Worm (Caenorhabditis elegans) whole organism, L2 larva: ENCODE data around the gene vps-52.
A peak's percentile ranks its signal among the peaks of the same experiment; 100 is the strongest.

Experiments
- C34F6.9 ChIP-seq: fragments of 150-350 bp; optimal IDR thresholded peaks from 2 replicates; lab custom pipeline; 2014; ENCODE audit warnings: missing biosample characterization, missing genetic modification characterization
- F13H6.1 ChIP-seq: sonication (generic microtip); optimal IDR thresholded peaks from 2 replicates; lab custom pipeline; 2016; ENCODE audit warnings: missing genetic modification characterization, missing compliant biosample characterization
- R02D3.7 ChIP-seq: fragments of 150-350 bp; optimal IDR thresholded peaks from 2 replicates; lab custom pipeline; 2014; ENCODE audit warnings: missing biosample characterization, missing genetic modification characterization
- Y55F3AM.14 ChIP-seq: fragments of 200-800 bp; sonication (Bioruptor generic); optimal IDR thresholded peaks from 2 replicates; lab custom pipeline; 2018; ENCODE audit warnings: mild to moderate bottlenecking, missing genetic modification characterization, missing compliant biosample characterization
- ZK546.5 ChIP-seq: sonication (generic microtip); optimal IDR thresholded peaks from 2 replicates; lab custom pipeline; 2017; ENCODE audit warnings: missing biosample characterization, missing genetic modification characterization
- alr-1 ChIP-seq: fragments of 150-350 bp; optimal IDR thresholded peaks from 2 replicates; lab custom pipeline; 2014; ENCODE audit warnings: missing biosample characterization, missing genetic modification characterization
- aly-2 ChIP-seq: fragments of 150-350 bp; optimal IDR thresholded peaks from 2 replicates; lab custom pipeline; 2014; ENCODE audit warnings: missing biosample characterization, missing genetic modification characterization
- ama-1 ChIP-seq: fragments of 150-350 bp; optimal IDR thresholded peaks from 2 replicates; lab custom pipeline; 2018; ENCODE audit warnings: inconsistent platforms
- blmp-1 ChIP-seq: sonication (generic microtip); optimal IDR thresholded peaks from 2 replicates; lab custom pipeline; 2017; ENCODE audit warnings: missing genetic modification characterization, mild to moderate bottlenecking, missing compliant biosample characterization, antibody characterized with exemption, moderate library complexity; ENCODE audit not compliant: insufficient read depth
- ceh-16 ChIP-seq: fragments of 150-350 bp; optimal IDR thresholded peaks from 2 replicates; lab custom pipeline; 2014; ENCODE audit warnings: missing biosample characterization, missing genetic modification characterization
- ceh-82 ChIP-seq: fragments of 150-350 bp; optimal IDR thresholded peaks from 2 replicates; lab custom pipeline; 2014; ENCODE audit warnings: missing biosample characterization, missing genetic modification characterization
- crh-2 ChIP-seq: sonication (generic microtip); optimal IDR thresholded peaks from 2 replicates; lab custom pipeline; 2017; ENCODE audit warnings: missing biosample characterization, missing genetic modification characterization
- dmd-4 ChIP-seq: sonication (generic microtip); optimal IDR thresholded peaks from 2 replicates; lab custom pipeline; 2017; ENCODE audit warnings: missing biosample characterization, missing genetic modification characterization
- egl-27 ChIP-seq: sonication (generic microtip); optimal IDR thresholded peaks from 3 replicates; lab custom pipeline; 2017; ENCODE audit warnings: missing biosample characterization, missing genetic modification reagents, missing genetic modification characterization
- elt-1 ChIP-seq: fragments of 150-350 bp; optimal IDR thresholded peaks from 2 replicates; lab custom pipeline; 2014; ENCODE audit warnings: missing biosample characterization, missing genetic modification characterization
- elt-3 ChIP-seq: sonication (generic microtip); optimal IDR thresholded peaks from 2 replicates; lab custom pipeline; 2017; ENCODE audit warnings: missing biosample characterization, missing genetic modification characterization
- fos-1 ChIP-seq: fragments of 150-350 bp; optimal IDR thresholded peaks from 2 replicates; lab custom pipeline; 2014; ENCODE audit warnings: missing biosample characterization, missing genetic modification characterization
- gmeb-1 ChIP-seq: fragments of 150-350 bp; optimal IDR thresholded peaks from 2 replicates; lab custom pipeline; 2014; ENCODE audit warnings: missing biosample characterization, missing genetic modification characterization
- lin-11 ChIP-seq: fragments of 150-350 bp; sonication (generic microtip); optimal IDR thresholded peaks from 2 replicates; lab custom pipeline; 2014; ENCODE audit warnings: missing biosample characterization, missing genetic modification characterization, inconsistent platforms, mixed read lengths
- lin-13 ChIP-seq: fragments of 150-350 bp; optimal IDR thresholded peaks from 2 replicates; lab custom pipeline; 2014; ENCODE audit warnings: missing biosample characterization, missing genetic modification reagents, missing genetic modification characterization
- lin-39 ChIP-seq: fragments of 150-350 bp; optimal IDR thresholded peaks from 2 replicates; lab custom pipeline; 2014; ENCODE audit warnings: missing biosample characterization, missing genetic modification reagents, missing genetic modification characterization
- lsy-2 ChIP-seq, 2 experiments: fragments of 150-350 bp in 1 of 2; sonication (generic microtip) in 1 of 2; optimal IDR thresholded peaks; 2 replicates each; lab custom pipeline; 2014 to 2017; ENCODE audit warnings: missing biosample characterization in 2 of 2, missing genetic modification characterization in 2 of 2
- mab-5 ChIP-seq: fragments of 150-350 bp; optimal IDR thresholded peaks from 2 replicates; lab custom pipeline; 2014; ENCODE audit warnings: missing biosample characterization, missing genetic modification characterization
- mbf-1 ChIP-seq: sonication (generic microtip); optimal IDR thresholded peaks from 2 replicates; lab custom pipeline; 2017; ENCODE audit warnings: missing biosample characterization, missing genetic modification characterization
- mdl-1 ChIP-seq, 2 experiments: fragments of 150-350 bp in 1 of 2; sonication (generic microtip) in 1 of 2; optimal IDR thresholded peaks; 2 replicates each; lab custom pipeline; 2017; ENCODE audit warnings: missing biosample characterization in 2 of 2, missing genetic modification characterization in 2 of 2
- nhr-11 ChIP-seq: fragments of 150-350 bp; optimal IDR thresholded peaks from 2 replicates; lab custom pipeline; 2014; ENCODE audit warnings: missing biosample characterization, missing genetic modification characterization
- nhr-12 ChIP-seq: fragments of 150-350 bp; optimal IDR thresholded peaks from 2 replicates; lab custom pipeline; 2014; ENCODE audit warnings: missing biosample characterization, missing genetic modification characterization
- nhr-129 ChIP-seq: fragments of 150-350 bp; optimal IDR thresholded peaks from 2 replicates; lab custom pipeline; 2014; ENCODE audit warnings: missing biosample characterization, missing genetic modification characterization
- nhr-21 ChIP-seq: fragments of 150-350 bp; optimal IDR thresholded peaks from 2 replicates; lab custom pipeline; 2014; ENCODE audit warnings: missing biosample characterization, missing genetic modification characterization
- nhr-23 ChIP-seq: fragments of 150-350 bp; optimal IDR thresholded peaks from 2 replicates; lab custom pipeline; 2014; ENCODE audit warnings: missing biosample characterization, missing genetic modification reagents, missing genetic modification characterization
- nhr-237 ChIP-seq: fragments of 150-350 bp; optimal IDR thresholded peaks from 2 replicates; lab custom pipeline; 2014; ENCODE audit warnings: missing biosample characterization, missing genetic modification characterization
- nhr-25 ChIP-seq: fragments of 150-350 bp; sonication (generic microtip); optimal IDR thresholded peaks from 3 replicates; lab custom pipeline; 2014; ENCODE audit warnings: missing biosample characterization, missing genetic modification characterization
- nhr-6 ChIP-seq: fragments of 150-350 bp; optimal IDR thresholded peaks from 2 replicates; lab custom pipeline; 2014; ENCODE audit warnings: missing biosample characterization, missing genetic modification characterization
- nhr-77 ChIP-seq: fragments of 150-350 bp; optimal IDR thresholded peaks from 2 replicates; lab custom pipeline; 2014; ENCODE audit warnings: missing biosample characterization, missing genetic modification characterization
- peb-1 ChIP-seq: fragments of 150-350 bp; optimal IDR thresholded peaks from 2 replicates; lab custom pipeline; 2014; ENCODE audit warnings: missing biosample characterization, missing genetic modification characterization
- sem-4 ChIP-seq: fragments of 150-350 bp; optimal IDR thresholded peaks from 2 replicates; lab custom pipeline; 2014; ENCODE audit warnings: missing biosample characterization, missing genetic modification reagents, missing genetic modification characterization
- skn-1 ChIP-seq: sonication (generic microtip); optimal IDR thresholded peaks from 2 replicates; lab custom pipeline; 2017; ENCODE audit warnings: missing biosample characterization, missing genetic modification characterization
- sma-3 ChIP-seq: sonication (generic microtip); optimal IDR thresholded peaks from 2 replicates; lab custom pipeline; 2016; ENCODE audit warnings: missing genetic modification reagents, missing genetic modification characterization, missing compliant biosample characterization
- sma-9 ChIP-seq, 2 experiments: fragments of 150-350 bp in 1 of 2; sonication (generic microtip) in 1 of 2; optimal IDR thresholded peaks; 2 replicates each; lab custom pipeline; 2014 to 2016; ENCODE audit warnings: missing genetic modification characterization in 2 of 2, mild to moderate bottlenecking in 1 of 2, missing biosample characterization in 1 of 2, missing compliant biosample characterization in 1 of 2, missing genetic modification reagents in 1 of 2, moderate library complexity in 1 of 2
- snpc-4 ChIP-seq: fragments of 150-350 bp; optimal IDR thresholded peaks from 2 replicates; lab custom pipeline; 2014; ENCODE audit warnings: missing biosample characterization, missing genetic modification characterization
- unc-39 ChIP-seq: fragments of 150-350 bp; optimal IDR thresholded peaks from 2 replicates; lab custom pipeline; 2014; ENCODE audit warnings: missing biosample characterization, missing genetic modification characterization
- unc-55 ChIP-seq: fragments of 150-350 bp; sonication (generic microtip); optimal IDR thresholded peaks from 3 replicates; lab custom pipeline; 2014; ENCODE audit warnings: missing biosample characterization, missing genetic modification reagents, missing genetic modification characterization
- unc-62 ChIP-seq: fragments of 150-350 bp; optimal IDR thresholded peaks from 2 replicates; lab custom pipeline; 2014; ENCODE audit warnings: missing biosample characterization, missing genetic modification reagents, missing genetic modification characterization
- zag-1 ChIP-seq: fragments of 150-350 bp; optimal IDR thresholded peaks from 2 replicates; lab custom pipeline; 2014; ENCODE audit warnings: missing biosample characterization, missing genetic modification characterization
- ztf-1 ChIP-seq: fragments of 200-800 bp; sonication (Bioruptor generic); conservative IDR thresholded peaks from 2 replicates; pipeline ENCODE4 v1.3.6; 2022; ENCODE audit warnings: missing genetic modification characterization, missing compliant biosample characterization
- ztf-11 ChIP-seq: sonication (generic microtip); optimal IDR thresholded peaks from 2 replicates; lab custom pipeline; 2017; ENCODE audit warnings: missing biosample characterization, missing genetic modification characterization
- ztf-4 ChIP-seq: fragments of 150-350 bp; optimal IDR thresholded peaks from 2 replicates; lab custom pipeline; 2014; ENCODE audit warnings: missing biosample characterization, missing genetic modification characterization

Gene vps-52

ce11 chrX:7582223-7582622, 17.1 kb downstream of the vps-52 start:
- TF ChIP-seq ama-1 (lab: Kevin White, UChicago) (no peak), unc-55 (no peak), gmeb-1 (tag; lab: Kevin White, UChicago) (no peak), peb-1 (tag; lab: Kevin White, UChicago) (no peak), elt-1 (tag; lab: Kevin White, UChicago) (no peak), mbf-1 (tag; lab: Kevin White, UChicago) (no peak), zag-1 (tag; lab: Kevin White, UChicago) (no peak)

DNA sequence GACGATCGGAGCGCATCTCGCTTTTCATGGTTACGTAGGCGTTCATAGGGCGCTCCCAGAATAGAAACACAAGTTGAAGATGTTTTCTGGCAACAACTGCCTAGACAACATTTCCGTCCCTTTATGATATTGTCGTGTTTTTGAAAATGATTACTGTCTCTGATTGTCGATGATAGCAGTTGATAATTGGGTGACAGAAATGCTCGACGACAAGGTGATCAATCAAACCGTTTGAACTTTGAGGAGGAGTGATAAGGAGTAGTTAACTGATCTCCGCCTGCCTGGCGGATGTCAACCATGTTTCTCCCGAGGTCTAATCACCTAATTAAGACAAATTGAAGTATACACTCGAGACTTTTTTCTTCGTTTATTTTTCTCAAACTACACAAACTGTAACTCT, 18.8 kb downstream of the vps-52 start:
- TF ChIP-seq sem-4, result no peak
- TF ChIP-seq ztf-4 (tag; lab: Kevin White, UChicago), result no peak
- peak; percentile 10 for TF ChIP-seq sma-3 (GFP tag; lab: Kevin White, UChicago)
- TF ChIP-seq elt-3, result no peak
- TF ChIP-seq sma-9 (GFP tag; optimal IDR thresholded peaks at IDR 0.05; lab: Kevin White, UChicago), result peak; percentile 19
- TF ChIP-seq sma-9 (tag; optimal IDR thresholded peaks at IDR 0.05; lab: Kevin White, UChicago), result no peak
- TF ChIP-seq nhr-6 (tag; lab: Kevin White, UChicago), result no peak
- TF ChIP-seq nhr-129 (tag; lab: Kevin White, UChicago), result peak; percentile 9
- no peak for TF ChIP-seq R02D3.7

- TF ChIP-seq mbf-1 (tag; lab: Kevin White, UChicago), result no peak
- no peak for TF ChIP-seq lin-39 (tag; lab: Kevin White, UChicago)
- no peak for TF ChIP-seq R02D3.7
- TF ChIP-seq aly-2 (tag; lab: Kevin White, UChicago), result no peak
- TF ChIP-seq ZK546.5 (tag; lab: Kevin White, UChicago), result no peak
- no peak for TF ChIP-seq nhr-12 (tag; lab: Kevin White, UChicago)
- no peak for TF ChIP-seq elt-1 (tag; lab: Kevin White, UChicago)
- no peak for TF ChIP-seq F13H6.1 (tag; lab: Kevin White, UChicago)
- TF ChIP-seq mab-5 (tag; lab: Kevin White, UChicago), result no peak
- TF ChIP-seq Y55F3AM.14 (GFP tag; lab: Kevin White, UChicago), result no peak
- no peak for TF ChIP-seq unc-55
- TF ChIP-seq ztf-11 (tag; lab: Kevin White, UChicago), result no peak
- no peak for TF ChIP-seq snpc-4
- TF ChIP-seq sma-9 (GFP tag; optimal IDR thresholded peaks at IDR 0.05; lab: Kevin White, UChicago), result no peak
- no peak for TF ChIP-seq sma-9 (tag; optimal IDR thresholded peaks at IDR 0.05; lab: Kevin White, UChicago)
- no peak for TF ChIP-seq unc-39 (tag; lab: Kevin White, UChicago)
- peak; percentile 27 for TF ChIP-seq crh-2 (tag; lab: Kevin White, UChicago)
- TF ChIP-seq gmeb-1 (tag; lab: Kevin White, UChicago), result no peak
- TF ChIP-seq elt-3, result no peak
- no peak for TF ChIP-seq C34F6.9 (tag; lab: Kevin White, UChicago)
- no peak for TF ChIP-seq dmd-4 (tag; lab: Kevin White, UChicago)
- TF ChIP-seq ztf-4 (tag; lab: Kevin White, UChicago), result no peak
- peak; percentile 43 for TF ChIP-seq blmp-1
- no peak for TF ChIP-seq lin-11 (tag; lab: Kevin White, UChicago)
- no peak for TF ChIP-seq lin-13 (GFP tag; lab: Kevin White, UChicago)
- TF ChIP-seq nhr-6 (tag; lab: Kevin White, UChicago), result no peak
- TF ChIP-seq nhr-129 (tag; lab: Kevin White, UChicago), result peak; percentile 15
- no peak for TF ChIP-seq nhr-77 (tag; lab: Kevin White, UChicago)
- TF ChIP-seq skn-1 (tag; lab: Kevin White, UChicago), result no peak
- TF ChIP-seq nhr-25 (tag; lab: Kevin White, UChicago), result peak; percentile 79
- peak; percentile 24 for TF ChIP-seq fos-1 (tag; lab: Kevin White, UChicago)
- TF ChIP-seq lsy-2 (tag; optimal IDR thresholded peaks at IDR 0.05; lab: Kevin White, UChicago), result peak in 1 of 2 experiments; percentile 22
- no peak for TF ChIP-seq mdl-1 (tag; optimal IDR thresholded peaks at IDR 0.05; lab: Kevin White, UChicago)
- TF ChIP-seq ceh-16, result no peak
- no peak for TF ChIP-seq sem-4
- TF ChIP-seq nhr-11 (tag; lab: Kevin White, UChicago), result no peak
- peak; percentile 16 for TF ChIP-seq sma-3 (GFP tag; lab: Kevin White, UChicago)
- no peak for TF ChIP-seq zag-1 (tag; lab: Kevin White, UChicago)
- no peak for TF ChIP-seq peb-1 (tag; lab: Kevin White, UChicago)
- no peak for TF ChIP-seq nhr-237 (tag; lab: Kevin White, UChicago)
- no peak for TF ChIP-seq unc-62
- TF ChIP-seq ceh-82 (tag; lab: Kevin White, UChicago), result no peak
- no peak for TF ChIP-seq alr-1 (tag; lab: Kevin White, UChicago)
- TF ChIP-seq nhr-21, result peak; percentile 57
- no peak for TF ChIP-seq egl-27 (tag; lab: Kevin White, UChicago)
- no peak for TF ChIP-seq ztf-1 (GFP tag; lab: Robert Waterston, UW)
- no peak for TF ChIP-seq nhr-23
- TF ChIP-seq ama-1 (lab: Kevin White, UChicago), result no peak
Observed at ce11 chrX:7585610-7586259, 20.6 kb downstream of the vps-52 start, which contains the start of gene adt-2. adt-2 (plus strand) TSS chrX:7586209.
